Worm (Caenorhabditis elegans) whole organism, L2 larva: Measurements from ENCODE around the gene F21A3.4.

Source experiments
- C34F6.9 ChIP-seq: fragments of 150-350 bp; optimal IDR thresholded peaks from 2 replicates; lab custom pipeline; 2014; ENCODE audit warnings: missing biosample characterization, missing genetic modification characterization
- F13H6.1 ChIP-seq: sonication (generic microtip); optimal IDR thresholded peaks from 2 replicates; lab custom pipeline; 2016; ENCODE audit warnings: missing genetic modification characterization, missing compliant biosample characterization
- R02D3.7 ChIP-seq: fragments of 150-350 bp; optimal IDR thresholded peaks from 2 replicates; lab custom pipeline; 2014; ENCODE audit warnings: missing biosample characterization, missing genetic modification characterization
- alr-1 ChIP-seq: fragments of 150-350 bp; optimal IDR thresholded peaks from 2 replicates; lab custom pipeline; 2014; ENCODE audit warnings: missing biosample characterization, missing genetic modification characterization
- aly-2 ChIP-seq: fragments of 150-350 bp; optimal IDR thresholded peaks from 2 replicates; lab custom pipeline; 2014; ENCODE audit warnings: missing biosample characterization, missing genetic modification characterization
- ama-1 ChIP-seq: fragments of 150-350 bp; optimal IDR thresholded peaks from 2 replicates; lab custom pipeline; 2018; ENCODE audit warnings: inconsistent platforms
- blmp-1 ChIP-seq: sonication (generic microtip); optimal IDR thresholded peaks from 2 replicates; lab custom pipeline; 2017; ENCODE audit warnings: missing genetic modification characterization, mild to moderate bottlenecking, missing compliant biosample characterization, antibody characterized with exemption, moderate library complexity; ENCODE audit not compliant: insufficient read depth
- ceh-16 ChIP-seq: fragments of 150-350 bp; optimal IDR thresholded peaks from 2 replicates; lab custom pipeline; 2014; ENCODE audit warnings: missing biosample characterization, missing genetic modification characterization
- ceh-82 ChIP-seq: fragments of 150-350 bp; optimal IDR thresholded peaks from 2 replicates; lab custom pipeline; 2014; ENCODE audit warnings: missing biosample characterization, missing genetic modification characterization
- crh-2 ChIP-seq: sonication (generic microtip); optimal IDR thresholded peaks from 2 replicates; lab custom pipeline; 2017; ENCODE audit warnings: missing biosample characterization, missing genetic modification characterization
- dmd-4 ChIP-seq: sonication (generic microtip); optimal IDR thresholded peaks from 2 replicates; lab custom pipeline; 2017; ENCODE audit warnings: missing biosample characterization, missing genetic modification characterization
- elt-1 ChIP-seq: fragments of 150-350 bp; optimal IDR thresholded peaks from 2 replicates; lab custom pipeline; 2014; ENCODE audit warnings: missing biosample characterization, missing genetic modification characterization
- elt-3 ChIP-seq: sonication (generic microtip); optimal IDR thresholded peaks from 2 replicates; lab custom pipeline; 2017; ENCODE audit warnings: missing biosample characterization, missing genetic modification characterization
- fos-1 ChIP-seq: fragments of 150-350 bp; optimal IDR thresholded peaks from 2 replicates; lab custom pipeline; 2014; ENCODE audit warnings: missing biosample characterization, missing genetic modification characterization
- lin-11 ChIP-seq: fragments of 150-350 bp; sonication (generic microtip); optimal IDR thresholded peaks from 2 replicates; lab custom pipeline; 2014; ENCODE audit warnings: missing biosample characterization, missing genetic modification characterization, inconsistent platforms, mixed read lengths
- lin-13 ChIP-seq: fragments of 150-350 bp; optimal IDR thresholded peaks from 2 replicates; lab custom pipeline; 2014; ENCODE audit warnings: missing biosample characterization, missing genetic modification reagents, missing genetic modification characterization
- lsy-2 ChIP-seq, 2 experiments: fragments of 150-350 bp in 1 of 2; sonication (generic microtip) in 1 of 2; optimal IDR thresholded peaks; 2 replicates each; lab custom pipeline; 2014 to 2017; ENCODE audit warnings: missing biosample characterization in 2 of 2, missing genetic modification characterization in 2 of 2
- mab-5 ChIP-seq: fragments of 150-350 bp; optimal IDR thresholded peaks from 2 replicates; lab custom pipeline; 2014; ENCODE audit warnings: missing biosample characterization, missing genetic modification characterization
- mbf-1 ChIP-seq: sonication (generic microtip); optimal IDR thresholded peaks from 2 replicates; lab custom pipeline; 2017; ENCODE audit warnings: missing biosample characterization, missing genetic modification characterization
- mdl-1 ChIP-seq, 2 experiments: fragments of 150-350 bp in 1 of 2; sonication (generic microtip) in 1 of 2; optimal IDR thresholded peaks; 2 replicates each; lab custom pipeline; 2017; ENCODE audit warnings: missing biosample characterization in 2 of 2, missing genetic modification characterization in 2 of 2
- nhr-10 ChIP-seq: sonication (generic microtip); optimal IDR thresholded peaks from 2 replicates; lab custom pipeline; 2017; ENCODE audit warnings: missing biosample characterization, missing genetic modification characterization
- nhr-12 ChIP-seq: fragments of 150-350 bp; optimal IDR thresholded peaks from 2 replicates; lab custom pipeline; 2014; ENCODE audit warnings: missing biosample characterization, missing genetic modification characterization
- nhr-129 ChIP-seq: fragments of 150-350 bp; optimal IDR thresholded peaks from 2 replicates; lab custom pipeline; 2014; ENCODE audit warnings: missing biosample characterization, missing genetic modification characterization
- nhr-21 ChIP-seq: fragments of 150-350 bp; optimal IDR thresholded peaks from 2 replicates; lab custom pipeline; 2014; ENCODE audit warnings: missing biosample characterization, missing genetic modification characterization
- nhr-23 ChIP-seq: fragments of 150-350 bp; optimal IDR thresholded peaks from 2 replicates; lab custom pipeline; 2014; ENCODE audit warnings: missing biosample characterization, missing genetic modification reagents, missing genetic modification characterization
- nhr-237 ChIP-seq: fragments of 150-350 bp; optimal IDR thresholded peaks from 2 replicates; lab custom pipeline; 2014; ENCODE audit warnings: missing biosample characterization, missing genetic modification characterization
- nhr-25 ChIP-seq: fragments of 150-350 bp; sonication (generic microtip); optimal IDR thresholded peaks from 3 replicates; lab custom pipeline; 2014; ENCODE audit warnings: missing biosample characterization, missing genetic modification characterization
- nhr-77 ChIP-seq: fragments of 150-350 bp; optimal IDR thresholded peaks from 2 replicates; lab custom pipeline; 2014; ENCODE audit warnings: missing biosample characterization, missing genetic modification characterization
- sem-4 ChIP-seq: fragments of 150-350 bp; optimal IDR thresholded peaks from 2 replicates; lab custom pipeline; 2014; ENCODE audit warnings: missing biosample characterization, missing genetic modification reagents, missing genetic modification characterization
- skn-1 ChIP-seq: sonication (generic microtip); optimal IDR thresholded peaks from 2 replicates; lab custom pipeline; 2017; ENCODE audit warnings: missing biosample characterization, missing genetic modification characterization
- sma-9 ChIP-seq, 2 experiments: fragments of 150-350 bp in 1 of 2; sonication (generic microtip) in 1 of 2; optimal IDR thresholded peaks; 2 replicates each; lab custom pipeline; 2014 to 2016; ENCODE audit warnings: missing genetic modification characterization in 2 of 2, mild to moderate bottlenecking in 1 of 2, missing biosample characterization in 1 of 2, missing compliant biosample characterization in 1 of 2, missing genetic modification reagents in 1 of 2, moderate library complexity in 1 of 2
- snpc-4 ChIP-seq: fragments of 150-350 bp; optimal IDR thresholded peaks from 2 replicates; lab custom pipeline; 2014; ENCODE audit warnings: missing biosample characterization, missing genetic modification characterization
- unc-55 ChIP-seq: fragments of 150-350 bp; sonication (generic microtip); optimal IDR thresholded peaks from 3 replicates; lab custom pipeline; 2014; ENCODE audit warnings: missing biosample characterization, missing genetic modification reagents, missing genetic modification characterization
- unc-62 ChIP-seq: fragments of 150-350 bp; optimal IDR thresholded peaks from 2 replicates; lab custom pipeline; 2014; ENCODE audit warnings: missing biosample characterization, missing genetic modification reagents, missing genetic modification characterization
- zag-1 ChIP-seq: fragments of 150-350 bp; optimal IDR thresholded peaks from 2 replicates; lab custom pipeline; 2014; ENCODE audit warnings: missing biosample characterization, missing genetic modification characterization
- ztf-1 ChIP-seq: fragments of 200-800 bp; sonication (Bioruptor generic); conservative IDR thresholded peaks from 2 replicates; pipeline ENCODE4 v1.3.6; 2022; ENCODE audit warnings: missing genetic modification characterization, missing compliant biosample characterization
- ztf-11 ChIP-seq: sonication (generic microtip); optimal IDR thresholded peaks from 2 replicates; lab custom pipeline; 2017; ENCODE audit warnings: missing biosample characterization, missing genetic modification characterization

The F21A3.4 gene

ce11 chrV:15512856-15513756 is 23.3 kb upstream of the F21A3.4 start:
- no peak for TF ChIP-seq elt-1
- TF ChIP-seq skn-1 (tag; lab: Kevin White, UChicago): no peak
- no peak for TF ChIP-seq nhr-12 (tag; lab: Kevin White, UChicago)
- no peak for TF ChIP-seq elt-3 (tag; lab: Kevin White, UChicago)
- no peak for TF ChIP-seq fos-1 (tag; lab: Kevin White, UChicago)
- TF ChIP-seq mab-5 (tag; lab: Kevin White, UChicago): no peak
- TF ChIP-seq nhr-23 (tag; lab: Kevin White, UChicago): no peak
- no peak for TF ChIP-seq nhr-237
- no peak for TF ChIP-seq R02D3.7 (tag; lab: Kevin White, UChicago)
- no peak for TF ChIP-seq nhr-129 (tag; lab: Kevin White, UChicago)
- no peak for TF ChIP-seq snpc-4
- TF ChIP-seq ztf-1 (GFP tag; lab: Robert Waterston, UW): no peak
- no peak for TF ChIP-seq nhr-21 (tag; lab: Kevin White, UChicago)
- TF ChIP-seq crh-2 (tag; lab: Kevin White, UChicago): no peak

DNA sequence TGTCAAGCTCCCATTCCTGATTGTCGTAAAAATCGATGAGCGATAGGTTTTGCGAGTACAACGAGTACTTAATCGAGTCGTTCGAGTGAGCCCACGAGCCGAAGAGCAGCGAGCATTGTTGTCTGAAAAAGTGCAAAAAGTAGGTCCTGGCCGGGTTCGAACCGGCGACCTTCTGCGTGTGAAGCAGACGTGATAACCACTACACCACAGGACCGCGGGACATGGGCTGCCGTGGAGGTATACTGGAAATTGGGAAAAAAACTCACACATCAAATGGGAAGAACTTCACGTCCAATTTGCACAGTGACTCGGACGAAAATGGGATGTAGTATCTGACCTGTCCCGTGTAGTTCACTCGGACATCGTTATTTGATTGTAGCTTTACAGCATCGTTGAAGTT is 21.1 kb upstream of the F21A3.4 start:
- TF ChIP-seq nhr-237 (no peak), ceh-82 (tag; lab: Kevin White, UChicago) (no peak), lin-11 (tag; lab: Kevin White, UChicago) (no peak), lin-13 (GFP tag; lab: Kevin White, UChicago) (no peak), nhr-25 (tag; lab: Kevin White, UChicago) (no peak), nhr-129 (tag; lab: Kevin White, UChicago) (peak; percentile 35), mbf-1 (tag; lab: Kevin White, UChicago) (no peak), lsy-2 (tag; optimal IDR thresholded peaks at IDR 0.05; lab: Kevin White, UChicago) (peak in 1 of 2 experiments; percentile 13), nhr-21 (tag; lab: Kevin White, UChicago) (no peak), alr-1 (no peak), nhr-77 (tag; lab: Kevin White, UChicago) (no peak), zag-1 (tag; lab: Kevin White, UChicago) (no peak), dmd-4 (no peak), sma-9 (GFP tag; optimal IDR thresholded peaks at IDR 0.05; lab: Kevin White, UChicago) (no peak), sma-9 (tag; optimal IDR thresholded peaks at IDR 0.05; lab: Kevin White, UChicago) (no peak), unc-62 (no peak), fos-1 (tag; lab: Kevin White, UChicago) (peak; percentile 2), sem-4 (no peak), ama-1 (lab: Kevin White, UChicago) (no peak), F13H6.1 (no peak), ztf-11 (tag; lab: Kevin White, UChicago) (no peak), skn-1 (tag; lab: Kevin White, UChicago) (no peak), C34F6.9 (tag; lab: Kevin White, UChicago) (no peak)

DNA sequence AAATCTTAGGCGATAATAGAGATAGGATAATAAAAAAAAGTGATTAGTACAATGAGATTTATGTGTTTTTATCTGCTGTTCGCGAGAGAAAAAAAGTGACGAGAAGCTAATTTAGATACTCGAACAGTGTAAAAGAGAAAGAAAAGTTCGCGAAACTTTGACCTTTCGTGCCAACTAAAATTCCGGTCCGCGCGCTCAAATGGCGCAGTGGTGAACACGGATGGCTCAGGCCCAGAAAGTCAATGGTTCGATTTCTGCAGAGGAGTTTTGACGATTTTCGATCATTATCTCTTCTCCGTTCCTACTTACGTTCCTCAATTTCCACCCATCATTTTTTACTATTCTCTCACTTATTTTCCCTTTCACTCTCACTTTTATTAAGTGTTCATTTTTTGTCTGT is 19.9 kb upstream of the F21A3.4 start:
- TF ChIP-seq crh-2 (tag; lab: Kevin White, UChicago) (no peak), nhr-10 (tag; lab: Kevin White, UChicago) (no peak), unc-55 (GFP tag; lab: Kevin White, UChicago) (no peak), dmd-4 (no peak), nhr-12 (tag; lab: Kevin White, UChicago) (no peak), ceh-16 (tag; lab: Kevin White, UChicago) (no peak), nhr-21 (tag; lab: Kevin White, UChicago) (no peak), nhr-129 (tag; lab: Kevin White, UChicago) (no peak), mdl-1 (tag; optimal IDR thresholded peaks at IDR 0.05; lab: Kevin White, UChicago) (no peak), aly-2 (tag; lab: Kevin White, UChicago) (no peak), elt-3 (tag; lab: Kevin White, UChicago) (no peak), blmp-1 (tag; lab: Kevin White, UChicago) (no peak), elt-1 (no peak), nhr-25 (tag; lab: Kevin White, UChicago) (no peak)
